ENCODE assay signal across 6 fruit fly cellular contexts in genomic region chr2L:3888754-3889603, dm6.
TF ChIP-seq lines count a peak whose summit lies in the region.

No protein-coding gene starts in this region.

- no peak for TF ChIP-seq CTCF in whole organism, embryonic (GFP tag; optimal IDR thresholded peaks at IDR 0.05; lab: Kevin White, UChicago)

TF ChIP-seq in whole organism, 6 proteins besides CTCF, POLR2A, EP300 and RAD21:
- TF ChIP-seq Dll (optimal IDR thresholded peaks at IDR 0.05; lab: Kevin White, UChicago) (peak; percentile 36), EcR (GFP tag; optimal IDR thresholded peaks at IDR 0.05; lab: Kevin White, UChicago) (peak in 1 of 2 experiments; percentile 31), pan (optimal IDR thresholded peaks at IDR 0.05; lab: Kevin White, UChicago) (peak; percentile 93), usp (GFP tag; optimal IDR thresholded peaks at IDR 0.05; lab: Kevin White, UChicago) (no peak), CG8478 (optimal IDR thresholded peaks at IDR 0.05; lab: Kevin White, UChicago) (no peak), psq (optimal IDR thresholded peaks at IDR 0.05; lab: Kevin White, UChicago) (no peak)
TF ChIP-seq in whole organism: peak in this region for 3.

TF ChIP-seq in whole organism, adult, 20 proteins besides CTCF, POLR2A, EP300 and RAD21 (continues in another document):
- TF ChIP-seq CG11617 (GFP tag; optimal IDR thresholded peaks at IDR 0.05; lab: Kevin White, UChicago), result no peak
- TF ChIP-seq CG1620 (GFP tag; optimal IDR thresholded peaks at IDR 0.05; lab: Kevin White, UChicago), result no peak
- TF ChIP-seq toe (GFP tag; optimal IDR thresholded peaks at IDR 0.05; lab: Kevin White, UChicago), result no peak
- no peak for TF ChIP-seq CG33017 (tag; optimal IDR thresholded peaks at IDR 0.05; lab: Kevin White, UChicago)
- no peak for TF ChIP-seq Hr96 (GFP tag; optimal IDR thresholded peaks at IDR 0.05; lab: Kevin White, UChicago)
- TF ChIP-seq kay (GFP tag; lab: Kevin White, UChicago; ENCODE audit: borderline replicate concordance), result peak; percentile 36
- peak; percentile 1 for TF ChIP-seq bab1 (GFP tag; optimal IDR thresholded peaks at IDR 0.05; lab: Kevin White, UChicago)
- no peak for TF ChIP-seq cnc (optimal IDR thresholded peaks at IDR 0.05; lab: Kevin White, UChicago)
- peak; percentile 3 for TF ChIP-seq CG12768 (GFP tag; optimal IDR thresholded peaks at IDR 0.05; lab: Kevin White, UChicago)
- peak; percentile 10 for TF ChIP-seq CG7045 (GFP tag; optimal IDR thresholded peaks at IDR 0.05; lab: Kevin White, UChicago)
- peak; percentile 7 for TF ChIP-seq Mnt (GFP tag; optimal IDR thresholded peaks at IDR 0.05; lab: Kevin White, UChicago)
- TF ChIP-seq Clk (GFP tag; optimal IDR thresholded peaks at IDR 0.05; lab: Kevin White, UChicago), result no peak
- TF ChIP-seq pad (GFP tag; optimal IDR thresholded peaks at IDR 0.05; lab: Kevin White, UChicago), result peak; percentile 21
- TF ChIP-seq CG7101 (tag; optimal IDR thresholded peaks at IDR 0.05; lab: Kevin White, UChicago), result peak; percentile 23
- TF ChIP-seq tj (GFP tag; optimal IDR thresholded peaks at IDR 0.05; lab: Kevin White, UChicago), result peak; percentile 71
- TF ChIP-seq Crg-1 (GFP tag; optimal IDR thresholded peaks at IDR 0.05; lab: Kevin White, UChicago), result no peak
- no peak for TF ChIP-seq ovo (GFP tag; optimal IDR thresholded peaks at IDR 0.05; lab: Kevin White, UChicago)
- TF ChIP-seq CG5204 (GFP tag; optimal IDR thresholded peaks at IDR 0.05; lab: Kevin White, UChicago), result no peak

TF ChIP-seq in whole organism, embryonic, 481 proteins besides CTCF, POLR2A, EP300 and RAD21 (continues in another document):
- TF ChIP-seq CG1233 (GFP tag; optimal IDR thresholded peaks at IDR 0.05; lab: Kevin White, UChicago) (no peak), fd96Cb (tag; optimal IDR thresholded peaks at IDR 0.05; lab: Kevin White, UChicago) (peak; percentile 48), sima (GFP tag; optimal IDR thresholded peaks at IDR 0.05; lab: Kevin White, UChicago) (no peak), CG1647 (GFP tag; optimal IDR thresholded peaks at IDR 0.05; lab: Kevin White, UChicago) (no peak), CG30431 (GFP tag; optimal IDR thresholded peaks at IDR 0.05; lab: Kevin White, UChicago) (peak; percentile 7), CG6765 (GFP tag; optimal IDR thresholded peaks at IDR 0.05; lab: Kevin White, UChicago) (peak; percentile 12), CG2202 (tag; optimal IDR thresholded peaks at IDR 0.05; lab: Kevin White, UChicago) (peak; percentile 4), CG3847 (GFP tag; IDR thresholded peaks at IDR 0.05; lab: Robert Waterston, UW) (no peak), sob (GFP tag; IDR thresholded peaks at IDR 0.05; lab: Robert Waterston, UW) (peak; percentile 52), CG6813 (GFP tag; optimal IDR thresholded peaks at IDR 0.05; lab: Kevin White, UChicago) (no peak), CG5953 (GFP tag; IDR thresholded peaks at IDR 0.05; lab: Robert Waterston, UW) (no peak), ara (GFP tag; IDR thresholded peaks at IDR 0.05; lab: Robert Waterston, UW) (no peak), ewg (GFP tag; optimal IDR thresholded peaks at IDR 0.05; lab: Kevin White, UChicago) (peak; percentile 47), ssp (GFP tag; IDR thresholded peaks at IDR 0.05; lab: Robert Waterston, UW) (peak; percentile 50; the same call in 1 of the 2 replicates), Ravus (GFP tag; IDR thresholded peaks at IDR 0.05; lab: Robert Waterston, UW) (no peak; the same call in 1 of the 2 replicates), ato (GFP tag; IDR thresholded peaks at IDR 0.05; lab: Robert Waterston, UW; ENCODE audit: partially characterized antibody) (no peak), CG6854 (GFP tag; optimal IDR thresholded peaks at IDR 0.05; lab: Kevin White, UChicago) (peak; percentile 0)

TF ChIP-seq in whole organism, prepupa, 60 proteins besides CTCF, POLR2A, EP300 and RAD21 (continues in another document):
- peak; percentile 60 for TF ChIP-seq Blimp-1 (GFP tag; optimal IDR thresholded peaks at IDR 0.05; lab: Kevin White, UChicago)
- peak; percentile 77 for TF ChIP-seq CG10631 (GFP tag; optimal IDR thresholded peaks at IDR 0.05; lab: Kevin White, UChicago)
- TF ChIP-seq CG11294 (GFP tag; IDR thresholded peaks at IDR 0.05; lab: Robert Waterston, UW), result 0 out of 2 replicates have a peak, but pooled peaks have one; percentile 29
- peak; percentile 80 for TF ChIP-seq Smox (GFP tag; optimal IDR thresholded peaks at IDR 0.05; lab: Kevin White, UChicago)
- TF ChIP-seq CG8119 (GFP tag; IDR thresholded peaks at IDR 0.05; lab: Robert Waterston, UW), result peak; percentile 74; the same call in 2 of the 3 replicates
- TF ChIP-seq spab (GFP tag; optimal IDR thresholded peaks at IDR 0.05; lab: Kevin White, UChicago), result peak; percentile 72
- no peak for TF ChIP-seq fd85E (GFP tag; optimal IDR thresholded peaks at IDR 0.05; lab: Kevin White, UChicago)
- no peak for TF ChIP-seq CG8319 (GFP tag; optimal IDR thresholded peaks at IDR 0.05; lab: Kevin White, UChicago)
- peak; percentile 77 for TF ChIP-seq CG6808 (GFP tag; optimal IDR thresholded peaks at IDR 0.05; lab: Kevin White, UChicago)
- peak; percentile 75 for TF ChIP-seq Met (GFP tag; optimal IDR thresholded peaks at IDR 0.05; lab: Kevin White, UChicago)
- TF ChIP-seq Eip75B (GFP tag; optimal IDR thresholded peaks at IDR 0.05; lab: Kevin White, UChicago), result peak; percentile 24
- peak; percentile 30 for TF ChIP-seq Lpt (GFP tag; optimal IDR thresholded peaks at IDR 0.05; lab: Kevin White, UChicago)
- TF ChIP-seq OdsH (GFP tag; optimal IDR thresholded peaks at IDR 0.05; lab: Kevin White, UChicago), result peak; percentile 90
- TF ChIP-seq topi (GFP tag; optimal IDR thresholded peaks at IDR 0.05; lab: Kevin White, UChicago), result peak; percentile 65
- peak; percentile 70 for TF ChIP-seq Ets96B (tag; optimal IDR thresholded peaks at IDR 0.05; lab: Kevin White, UChicago)
- peak; percentile 68 for TF ChIP-seq dac (GFP tag; optimal IDR thresholded peaks at IDR 0.05; lab: Kevin White, UChicago)
- TF ChIP-seq dsx (GFP tag; optimal IDR thresholded peaks at IDR 0.05; lab: Kevin White, UChicago; ENCODE audit: poor library complexity, severe bottlenecking), result peak; percentile 54

TF ChIP-seq in whole organism, pupa, 21 proteins besides CTCF, POLR2A, EP300 and RAD21 (continues in another document):
- peak; percentile 65 for TF ChIP-seq Pif1A (GFP tag; optimal IDR thresholded peaks at IDR 0.05; lab: Kevin White, UChicago)
- peak; percentile 43 for TF ChIP-seq Ets98B (GFP tag; IDR thresholded peaks at IDR 0.05; lab: Robert Waterston, UW)
- no peak for TF ChIP-seq CG12605 (GFP tag; IDR thresholded peaks at IDR 0.05; lab: Robert Waterston, UW)
- no peak for TF ChIP-seq gl (tag; optimal IDR thresholded peaks at IDR 0.05; lab: Kevin White, UChicago)
- TF ChIP-seq CG14655 (GFP tag; optimal IDR thresholded peaks at IDR 0.05; lab: Kevin White, UChicago), result peak; percentile 81
- TF ChIP-seq CG32121 (GFP tag; IDR thresholded peaks at IDR 0.05; lab: Robert Waterston, UW), result peak; percentile 40; the same call in 1 of the 2 replicates
- TF ChIP-seq rn (GFP tag; IDR thresholded peaks at IDR 0.05; lab: Robert Waterston, UW), result no peak
- peak; percentile 51 for TF ChIP-seq CG34367 (tag; optimal IDR thresholded peaks at IDR 0.05; lab: Kevin White, UChicago)
- TF ChIP-seq CG17806 (tag; optimal IDR thresholded peaks at IDR 0.05; lab: Kevin White, UChicago), result peak; percentile 33
- peak; percentile 82 for TF ChIP-seq CG8159 (tag; optimal IDR thresholded peaks at IDR 0.05; lab: Kevin White, UChicago)
- peak; percentile 72 for TF ChIP-seq CG8301 (tag; optimal IDR thresholded peaks at IDR 0.05; lab: Kevin White, UChicago)
- peak; percentile 32 for TF ChIP-seq Pif1B (GFP tag; optimal IDR thresholded peaks at IDR 0.05; lab: Kevin White, UChicago)
- TF ChIP-seq EcR (GFP tag; optimal IDR thresholded peaks at IDR 0.05; lab: Kevin White, UChicago), result peak; percentile 43
- TF ChIP-seq Snoo (tag; optimal IDR thresholded peaks at IDR 0.05; lab: Kevin White, UChicago), result peak; percentile 59
- peak; percentile 82 for TF ChIP-seq CG15710 (tag; optimal IDR thresholded peaks at IDR 0.05; lab: Kevin White, UChicago)
- TF ChIP-seq CG4496 (GFP tag; IDR thresholded peaks at IDR 0.05; lab: Robert Waterston, UW), result peak; percentile 57; the same call in 2 of the 3 replicates
- peak; percentile 71 for TF ChIP-seq CG9948 (tag; optimal IDR thresholded peaks at IDR 0.05; lab: Kevin White, UChicago)
- TF ChIP-seq CG10348 (GFP tag; IDR thresholded peaks at IDR 0.05; lab: Robert Waterston, UW), result peak; percentile 53; the same call in 1 of the 2 replicates
- TF ChIP-seq fd96Ca (GFP tag; IDR thresholded peaks at IDR 0.05; lab: Robert Waterston, UW), result peak; percentile 66

TF ChIP-seq in whole organism, wandering third instar larva, 38 proteins besides CTCF, POLR2A, EP300 and RAD21 (continues in another document):
- TF ChIP-seq sv (GFP tag; optimal IDR thresholded peaks at IDR 0.05; lab: Kevin White, UChicago) (peak; percentile 18), CG32264 (GFP tag; optimal IDR thresholded peaks at IDR 0.05; lab: Kevin White, UChicago) (no peak), OdsH (GFP tag; optimal IDR thresholded peaks at IDR 0.05; lab: Kevin White, UChicago) (peak; percentile 75), Hr78 (GFP tag; optimal IDR thresholded peaks at IDR 0.05; lab: Kevin White, UChicago) (no peak), brk (GFP tag; optimal IDR thresholded peaks at IDR 0.05; lab: Kevin White, UChicago) (peak; percentile 45), ey (GFP tag; optimal IDR thresholded peaks at IDR 0.05; lab: Kevin White, UChicago) (peak; percentile 34), woc (GFP tag; optimal IDR thresholded peaks at IDR 0.05; lab: Kevin White, UChicago) (peak; percentile 78), Rel (GFP tag; optimal IDR thresholded peaks at IDR 0.05; lab: Kevin White, UChicago) (peak; percentile 4), Rel (tag; optimal IDR thresholded peaks at IDR 0.05; lab: Kevin White, UChicago) (no peak), br (GFP tag; optimal IDR thresholded peaks at IDR 0.05; lab: Kevin White, UChicago) (peak; percentile 18), N (GFP tag; optimal IDR thresholded peaks at IDR 0.05; lab: Kevin White, UChicago) (no peak), usp (GFP tag; optimal IDR thresholded peaks at IDR 0.05; lab: Kevin White, UChicago) (no peak), fru (GFP tag; optimal IDR thresholded peaks at IDR 0.05; lab: Kevin White, UChicago) (peak; percentile 74), Hr83 (GFP tag; optimal IDR thresholded peaks at IDR 0.05; lab: Kevin White, UChicago; ENCODE audit: poor library complexity, severe bottlenecking) (no peak), Dfd (GFP tag; optimal IDR thresholded peaks at IDR 0.05; lab: Kevin White, UChicago) (no peak), pan (optimal IDR thresholded peaks at IDR 0.05; lab: Kevin White, UChicago) (peak; percentile 70), foxo (GFP tag; optimal IDR thresholded peaks at IDR 0.05; lab: Kevin White, UChicago) (peak in 1 of 2 experiments; percentile 72), lola (GFP tag; optimal IDR thresholded peaks at IDR 0.05; lab: Kevin White, UChicago) (no peak), dsf (GFP tag; optimal IDR thresholded peaks at IDR 0.05; lab: Kevin White, UChicago; ENCODE audit: borderline replicate concordance) (no peak), sage (GFP tag; optimal IDR thresholded peaks at IDR 0.05; lab: Kevin White, UChicago) (no peak), tai (GFP tag; optimal IDR thresholded peaks at IDR 0.05; lab: Kevin White, UChicago) (peak; percentile 29), Abd-B (GFP tag; optimal IDR thresholded peaks at IDR 0.05; lab: Kevin White, UChicago) (no peak)
